Worm (Caenorhabditis elegans): ENCODE measurements around the gene zipt-2.3.
A peak's percentile ranks its signal among the peaks of the same experiment; 100 is the strongest.

Gene zipt-2.3

DNA sequence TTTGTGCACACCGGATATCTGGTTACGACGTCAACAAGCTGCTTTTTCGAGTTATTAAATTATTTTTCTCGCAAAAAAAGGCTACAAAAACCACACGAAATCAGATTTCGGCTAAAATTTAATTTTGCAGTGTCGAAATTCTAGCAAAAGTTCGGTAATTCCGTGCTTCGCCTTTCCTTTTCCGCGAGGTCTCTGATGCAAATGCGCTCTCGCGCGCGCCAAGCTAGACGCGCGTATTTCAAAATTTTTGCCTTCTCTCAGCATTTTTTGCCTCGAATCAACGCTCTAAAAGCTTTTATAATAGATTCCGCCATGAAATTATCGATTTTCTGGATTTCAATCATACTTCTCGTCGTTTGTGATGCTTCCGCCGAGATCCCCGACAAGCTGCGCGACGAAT lies 7.1 kb upstream of the zipt-2.3 start, which contains the start of gene Y54G9A.5:
Y54G9A.5 (plus strand) TSS at position 245 of the 400 bp plus-strand sequence.
- peak; percentile 73 for TF ChIP-seq ceh-91 (GFP tag; IDR thresholded peaks at IDR 0.05)
- TF ChIP-seq attf-6 (GFP tag; IDR thresholded peaks at IDR 0.05) = no peak
- TF ChIP-seq F23B12.7 (tag; optimal IDR thresholded peaks at IDR 0.05; ENCODE audit: insufficient read depth) = peak; percentile 43
- no peak for TF ChIP-seq nfyb-1 (GFP tag; IDR thresholded peaks at IDR 0.05)
- TF ChIP-seq cebp-2 (GFP tag; IDR thresholded peaks at IDR 0.05) = no peak
- 0 out of 2 replicates have a peak, but pooled peaks have one; percentile 34 for TF ChIP-seq B0019.2 (GFP tag; conservative IDR thresholded peaks at IDR 0.05)
- peak; percentile 31; the same call in 1 of the 2 replicates for TF ChIP-seq hmg-1.2 (GFP tag; IDR thresholded peaks at IDR 0.05)
- TF ChIP-seq Y95B8A.8 (GFP tag; IDR thresholded peaks at IDR 0.05) = no peak
- no peak for TF ChIP-seq B0261.1 (tag; optimal IDR thresholded peaks at IDR 0.05)
- TF ChIP-seq K11D2.4 (GFP tag; IDR thresholded peaks at IDR 0.05) = no peak
- peak; percentile 12 for TF ChIP-seq tlf-1 (GFP tag; optimal IDR thresholded peaks at IDR 0.05)
- no peak for TF ChIP-seq lin-26 (GFP tag; IDR thresholded peaks at IDR 0.05)
- 0 out of 2 replicates have a peak, but pooled peaks have one; percentile 40 for TF ChIP-seq Y67H2A.10 (GFP tag; conservative IDR thresholded peaks at IDR 0.05)
- TF ChIP-seq sdz-38 (tag; optimal IDR thresholded peaks at IDR 0.05) = no peak
- no peak for TF ChIP-seq B0035.1 (tag; optimal IDR thresholded peaks at IDR 0.05)
- no peak for TF ChIP-seq snpc-3.4 (tag; optimal IDR thresholded peaks at IDR 0.05)
- TF ChIP-seq B0336.3 (GFP tag; IDR thresholded peaks at IDR 0.05) = no peak
- TF ChIP-seq mxl-1 (tag; optimal IDR thresholded peaks at IDR 0.05) = no peak
- no peak for TF ChIP-seq nhr-179 (tag; optimal IDR thresholded peaks at IDR 0.05)
- TF ChIP-seq ama-1 (optimal IDR thresholded peaks at IDR 0.05) = no peak
- TF ChIP-seq ama-1 (GFP tag; optimal IDR thresholded peaks at IDR 0.05) = no peak
- no peak for TF ChIP-seq nhr-120 (GFP tag; IDR thresholded peaks at IDR 0.05)
- TF ChIP-seq unc-130 (GFP tag; optimal IDR thresholded peaks at IDR 0.05) = no peak
- no peak for TF ChIP-seq tbx-9 (tag; optimal IDR thresholded peaks at IDR 0.05; ENCODE audit: borderline replicate concordance)
- TF ChIP-seq aptf-2 (GFP tag; conservative IDR thresholded peaks at IDR 0.05) = peak; percentile 71; the same call in 1 of the 2 replicates
- no peak for TF ChIP-seq mes-4 (tag; optimal IDR thresholded peaks at IDR 0.05)
- TF ChIP-seq rcor-1 (GFP tag; IDR thresholded peaks at IDR 0.05) = no peak
- no peak for TF ChIP-seq athp-1 (tag; optimal IDR thresholded peaks at IDR 0.05)
- no peak for TF ChIP-seq somi-1 (GFP tag; optimal IDR thresholded peaks at IDR 0.05)
- no peak for TF ChIP-seq hsf-1 (GFP tag; IDR thresholded peaks at IDR 0.05)
- TF ChIP-seq F10E7.11 (tag; optimal IDR thresholded peaks at IDR 0.05) = no peak
- no peak for TF ChIP-seq F39B2.1 (GFP tag; IDR thresholded peaks at IDR 0.05)
- no peak for TF ChIP-seq lag-1 (GFP tag; IDR thresholded peaks at IDR 0.05)
- TF ChIP-seq ztf-26 (tag; optimal IDR thresholded peaks at IDR 0.05) = no peak
- TF ChIP-seq attf-3 (GFP tag; conservative IDR thresholded peaks at IDR 0.05) = peak; percentile 56; the same call in 1 of the 2 replicates
- TF ChIP-seq T26A5.8 (tag; optimal IDR thresholded peaks at IDR 0.05) = no peak
- no peak for TF ChIP-seq lin-35 (GFP tag; optimal IDR thresholded peaks at IDR 0.05)
- TF ChIP-seq sea-2 (GFP tag; IDR thresholded peaks at IDR 0.05) = no peak
- no peak for TF ChIP-seq rpc-1 (optimal IDR thresholded peaks at IDR 0.05)
- TF ChIP-seq rpc-1 (tag; optimal IDR thresholded peaks at IDR 0.05) = no peak
- no peak for TF ChIP-seq bed-1 (GFP tag; IDR thresholded peaks at IDR 0.05)
- TF ChIP-seq T07F8.4 (tag; optimal IDR thresholded peaks at IDR 0.05) = no peak
- no peak for TF ChIP-seq Y79H2A.3 (GFP tag; conservative IDR thresholded peaks at IDR 0.05)
- no peak for TF ChIP-seq nhr-90 (tag; optimal IDR thresholded peaks at IDR 0.05)
- TF ChIP-seq F33H1.4 (GFP tag; IDR thresholded peaks at IDR 0.05) = peak; percentile 62
- no peak for TF ChIP-seq Y53F4B.3 (GFP tag; IDR thresholded peaks at IDR 0.05)
- TF ChIP-seq C17E4.6 (GFP tag; IDR thresholded peaks at IDR 0.05) = no peak
- TF ChIP-seq F37B4.10 (GFP tag; IDR thresholded peaks at IDR 0.05) = no peak
- peak; percentile 63 for TF ChIP-seq madf-8 (GFP tag; conservative IDR thresholded peaks at IDR 0.05)
- no peak for TF ChIP-seq K12H6.12 (tag; optimal IDR thresholded peaks at IDR 0.05)
- no peak for TF ChIP-seq pbrm-1 (GFP tag; IDR thresholded peaks at IDR 0.05)
